Worm (Caenorhabditis elegans) whole organism, L4 larva: ENCODE results near the gene dlc-4.

Experiments used
- F10B5.3 ChIP-seq: sonication (generic microtip); optimal IDR thresholded peaks from 2 replicates; lab custom pipeline; 2016; ENCODE audit warnings: mild to moderate bottlenecking, missing genetic modification characterization, missing compliant biosample characterization
- F26F4.8 ChIP-seq: fragments of 200-800 bp; sonication (Bioruptor generic); conservative IDR thresholded peaks from 2 replicates; pipeline ENCODE4 v1.3.6; 2022; ENCODE audit warnings: missing genetic modification characterization, missing compliant biosample characterization
- F44E2.7 ChIP-seq: fragments of 200-800 bp; sonication (Bioruptor generic); IDR thresholded peaks from 2 replicates; pipeline ENCODE4 v2.1.2; 2022; ENCODE audit warnings: missing genetic modification characterization, missing compliant biosample characterization
- T20F7.1 ChIP-seq: fragments of 200-800 bp; sonication (Bioruptor generic); optimal IDR thresholded peaks from 2 replicates; lab custom pipeline; 2018; ENCODE audit warnings: mild to moderate bottlenecking, missing genetic modification characterization, missing compliant biosample characterization
- T26A8.4 ChIP-seq: fragments of 200-800 bp; sonication (Bioruptor generic); IDR thresholded peaks from 2 replicates; pipeline ENCODE4 v1.3.6; 2022; ENCODE audit warnings: missing genetic modification characterization, missing compliant biosample characterization
- Y105C5A.15 ChIP-seq: fragments of 200-800 bp; sonication (Bioruptor generic); IDR thresholded peaks from 2 replicates; pipeline ENCODE4 v1.3.6; 2022; ENCODE audit warnings: missing genetic modification characterization, missing compliant biosample characterization
- ZK546.5 ChIP-seq, 2 experiments: sonication (generic microtip); optimal IDR thresholded peaks; 2 replicates each; lab custom pipeline; 2017; ENCODE audit warnings: missing biosample characterization in 2 of 2, missing genetic modification characterization in 2 of 2
- aha-1 ChIP-seq: fragments of 150-350 bp; peaks from one replicate; lab custom pipeline; 2014; ENCODE audit warnings: missing biosample characterization, missing genetic modification characterization
- ama-1 ChIP-seq: fragments of 150-350 bp; optimal IDR thresholded peaks from 2 replicates; lab custom pipeline; 2014; ENCODE audit warnings: inconsistent platforms, mixed read lengths
- attf-4 ChIP-seq: sonication (generic microtip); optimal IDR thresholded peaks from 3 replicates; lab custom pipeline; 2017; ENCODE audit warnings: missing biosample characterization, missing genetic modification characterization
- ceh-20 ChIP-seq: fragments of 200-800 bp; sonication (Bioruptor generic); IDR thresholded peaks from 2 replicates; pipeline ENCODE4 v1.3.6; 2022; ENCODE audit warnings: missing genetic modification reagents, missing genetic modification characterization, missing compliant biosample characterization
- ceh-44 ChIP-seq: fragments of 200-800 bp; sonication (Bioruptor generic); IDR thresholded peaks from 2 replicates; pipeline ENCODE4 v1.3.6; 2022; ENCODE audit warnings: missing genetic modification reagents, missing genetic modification characterization, missing compliant biosample characterization
- daf-16 ChIP-seq, 3 experiments: sonication (generic microtip); optimal IDR thresholded peaks; 2 replicates each; lab custom pipeline; 2016 to 2017; ENCODE audit warnings: missing genetic modification characterization in 3 of 3, missing genetic modification reagents in 3 of 3, mild to moderate bottlenecking in 2 of 3, missing compliant biosample characterization in 2 of 3, missing biosample characterization in 1 of 3, moderate library complexity in 1 of 3
- dmd-8 ChIP-seq: fragments of 200-800 bp; sonication (Bioruptor generic); IDR thresholded peaks from 2 replicates; pipeline ENCODE4 v1.3.6; 2022; ENCODE audit warnings: missing genetic modification characterization, missing compliant biosample characterization
- duxl-1 ChIP-seq: sonication (generic microtip); optimal IDR thresholded peaks from 2 replicates; lab custom pipeline; 2016; ENCODE audit warnings: mild to moderate bottlenecking, missing genetic modification characterization, moderate library complexity, missing compliant biosample characterization; ENCODE audit not compliant: poor library complexity
- dve-1 ChIP-seq: sonication (generic microtip); optimal IDR thresholded peaks from 2 replicates; lab custom pipeline; 2017; ENCODE audit warnings: antibody characterized with exemption, mild to moderate bottlenecking, missing genetic modification characterization, missing compliant biosample characterization; ENCODE audit not compliant: insufficient read depth
- egl-43 ChIP-seq: fragments of 200-800 bp; sonication (Bioruptor generic); IDR thresholded peaks from 2 replicates; pipeline ENCODE4 v1.3.6; 2022; ENCODE audit warnings: missing genetic modification reagents, missing genetic modification characterization, missing compliant biosample characterization
- fos-1 ChIP-seq: fragments of 150-350 bp; optimal IDR thresholded peaks from 2 replicates; lab custom pipeline; 2014; ENCODE audit warnings: missing biosample characterization, missing genetic modification characterization
- gei-8 ChIP-seq: fragments of 200-800 bp; sonication (Bioruptor generic); optimal IDR thresholded peaks from 2 replicates; lab custom pipeline; 2018; ENCODE audit warnings: mild to moderate bottlenecking, missing genetic modification characterization, missing compliant biosample characterization
- hif-1 ChIP-seq, 2 experiments: sonication (generic microtip); optimal IDR thresholded peaks; 2 replicates each; lab custom pipeline; 2016 to 2017; ENCODE audit warnings: missing compliant biosample characterization in 2 of 2, missing genetic modification characterization in 2 of 2, missing genetic modification reagents in 2 of 2, missing genotype in 2 of 2, mild to moderate bottlenecking in 1 of 2
- hlh-30 ChIP-seq: sonication (generic microtip); optimal IDR thresholded peaks from 2 replicates; lab custom pipeline; 2017; ENCODE audit warnings: antibody characterized with exemption, mild to moderate bottlenecking, missing genetic modification characterization, missing compliant biosample characterization; ENCODE audit not compliant: insufficient read depth
- hmg-1.1 ChIP-seq: fragments of 200-800 bp; sonication (Bioruptor generic); IDR thresholded peaks from 2 replicates; pipeline ENCODE4 v1.3.6; 2022; ENCODE audit warnings: missing genetic modification reagents, missing genetic modification characterization, missing compliant biosample characterization
- jun-1 ChIP-seq: fragments of 150-350 bp; optimal IDR thresholded peaks from 2 replicates; lab custom pipeline; 2014; ENCODE audit warnings: missing biosample characterization, missing genetic modification reagents, missing genetic modification characterization
- lin-13 ChIP-seq: fragments of 150-350 bp; optimal IDR thresholded peaks from 2 replicates; lab custom pipeline; 2014; ENCODE audit warnings: missing biosample characterization, missing genetic modification reagents, missing genetic modification characterization
- lin-15B ChIP-seq: fragments of 150-350 bp; sonication (generic microtip); optimal IDR thresholded peaks from 3 replicates; lab custom pipeline; 2014; ENCODE audit warnings: missing biosample characterization, missing genetic modification characterization
- lin-29 ChIP-seq: fragments of 200-800 bp; sonication (Bioruptor generic); IDR thresholded peaks from 2 replicates; pipeline ENCODE4 v1.3.6; 2022; ENCODE audit warnings: missing genetic modification reagents, missing genetic modification characterization, missing compliant biosample characterization
- lir-3 ChIP-seq: sonication (generic microtip); optimal IDR thresholded peaks from 2 replicates; lab custom pipeline; 2016; ENCODE audit warnings: mild to moderate bottlenecking, missing genetic modification characterization, missing compliant biosample characterization
- madf-5 ChIP-seq, 2 experiments: fragments of 200-800 bp; sonication (Bioruptor generic); IDR thresholded peaks; 2 replicates each; pipeline ENCODE4 v1.3.6; 2022; ENCODE audit warnings: missing compliant biosample characterization in 2 of 2, missing genetic modification characterization in 2 of 2
- mep-1 ChIP-seq: fragments of 150-350 bp; sonication (generic microtip); optimal IDR thresholded peaks from 3 replicates; lab custom pipeline; 2014; ENCODE audit warnings: missing biosample characterization, missing genetic modification characterization
- mes-2 ChIP-seq: sonication (generic microtip); optimal IDR thresholded peaks from 2 replicates; lab custom pipeline; 2016; ENCODE audit warnings: missing genotype, mild to moderate bottlenecking, missing genetic modification characterization, missing compliant biosample characterization; ENCODE audit not compliant: poor library complexity, severe bottlenecking
- mxl-3 ChIP-seq: fragments of 200-800 bp; sonication (Bioruptor generic); optimal IDR thresholded peaks from 2 replicates; lab custom pipeline; 2018; ENCODE audit warnings: mild to moderate bottlenecking, missing genetic modification characterization, missing compliant biosample characterization
- nhr-102 ChIP-seq: sonication (generic microtip); optimal IDR thresholded peaks from 2 replicates; lab custom pipeline; 2016; ENCODE audit warnings: mild to moderate bottlenecking, missing genetic modification characterization, moderate library complexity, missing compliant biosample characterization
- nhr-76 ChIP-seq: fragments of 150-350 bp; optimal IDR thresholded peaks from 2 replicates; lab custom pipeline; 2014; ENCODE audit warnings: missing biosample characterization, missing genetic modification characterization
- nhr-77 ChIP-seq: fragments of 150-350 bp; optimal IDR thresholded peaks from 2 replicates; lab custom pipeline; 2014; ENCODE audit warnings: missing biosample characterization, missing genetic modification characterization
- pha-4 ChIP-seq, 2 experiments: fragments of 150-350 bp in 1 of 2; fragments of 200-800 bp in 1 of 2; sonication (Bioruptor generic) in 1 of 2; IDR thresholded peaks in 1 of 2; optimal IDR thresholded peaks in 1 of 2; 2 replicates each; pipeline versions ENCODE4 v1.3.6 to Lab custom; 2014 to 2022; ENCODE audit warnings: missing genetic modification characterization in 2 of 2, missing genetic modification reagents in 2 of 2, missing biosample characterization in 1 of 2, missing compliant biosample characterization in 1 of 2
- pqm-1 ChIP-seq: sonication (generic microtip); optimal IDR thresholded peaks from 2 replicates; lab custom pipeline; 2017; ENCODE audit warnings: missing biosample characterization, missing genetic modification characterization
- rbr-2 ChIP-seq: sonication (generic microtip); optimal IDR thresholded peaks from 2 replicates; lab custom pipeline; 2016; ENCODE audit warnings: missing genotype, missing genetic modification characterization, missing compliant biosample characterization
- sdz-12 ChIP-seq: fragments of 200-800 bp; sonication (Bioruptor generic); optimal IDR thresholded peaks from 2 replicates; lab custom pipeline; 2018; ENCODE audit warnings: mild to moderate bottlenecking, missing genetic modification characterization, missing compliant biosample characterization
- set-16 ChIP-seq: fragments of 200-800 bp; sonication (Bioruptor generic); IDR thresholded peaks from 2 replicates; pipeline ENCODE4 v1.3.6; 2022; ENCODE audit warnings: missing genetic modification reagents, missing genetic modification characterization, missing compliant biosample characterization
- skn-1 ChIP-seq: fragments of 150-350 bp; optimal IDR thresholded peaks from 2 replicates; lab custom pipeline; 2014; ENCODE audit warnings: missing biosample characterization, missing genetic modification characterization
- snpc-1.2 ChIP-seq: fragments of 200-800 bp; sonication (Bioruptor generic); IDR thresholded peaks from 2 replicates; pipeline ENCODE4 v1.3.6; 2022; ENCODE audit warnings: missing genetic modification reagents, missing genetic modification characterization, missing compliant biosample characterization
- snpc-4 ChIP-seq: fragments of 150-350 bp; optimal IDR thresholded peaks from 2 replicates; lab custom pipeline; 2014; ENCODE audit warnings: missing biosample characterization, missing genetic modification characterization
- spr-3 ChIP-seq: fragments of 200-800 bp; sonication (Bioruptor generic); optimal IDR thresholded peaks from 2 replicates; lab custom pipeline; 2018; ENCODE audit warnings: mild to moderate bottlenecking, missing genetic modification characterization, missing compliant biosample characterization
- tag-97 ChIP-seq: fragments of 200-800 bp; sonication (Bioruptor generic); IDR thresholded peaks from 2 replicates; pipeline ENCODE4 v1.3.6; 2022; ENCODE audit warnings: missing genetic modification characterization, missing compliant biosample characterization
- tra-1 ChIP-seq: fragments of 200-800 bp; sonication (Bioruptor generic); IDR thresholded peaks from 2 replicates; pipeline ENCODE4 v1.3.6; 2022; ENCODE audit warnings: missing genetic modification reagents, missing genetic modification characterization, missing compliant biosample characterization
- unc-39 ChIP-seq: sonication (generic microtip); optimal IDR thresholded peaks from 2 replicates; lab custom pipeline; 2017; ENCODE audit warnings: missing biosample characterization, missing genetic modification characterization
- zag-1 ChIP-seq: fragments of 150-350 bp; optimal IDR thresholded peaks from 2 replicates; lab custom pipeline; 2014; ENCODE audit warnings: missing biosample characterization, missing genetic modification characterization
- zfp-2 ChIP-seq: sonication (generic microtip); optimal IDR thresholded peaks from 2 replicates; lab custom pipeline; 2016; ENCODE audit warnings: mild to moderate bottlenecking, missing genetic modification characterization, missing compliant biosample characterization
- zfp-3 ChIP-seq: fragments of 200-800 bp; sonication (Bioruptor generic); conservative IDR thresholded peaks from 2 replicates; pipeline ENCODE4 v1.3.6; 2022; ENCODE audit warnings: missing genetic modification reagents, missing genetic modification characterization, missing compliant biosample characterization
- zip-11 ChIP-seq: fragments of 200-800 bp; sonication (Bioruptor generic); IDR thresholded peaks from 2 replicates; pipeline ENCODE4 v1.3.6; 2022; ENCODE audit warnings: missing genetic modification characterization, missing compliant biosample characterization
- zip-2 ChIP-seq: fragments of 150-350 bp; optimal IDR thresholded peaks from 2 replicates; lab custom pipeline; 2014; ENCODE audit warnings: missing biosample characterization, missing genetic modification characterization

The dlc-4 gene

ce11 chrIV:16492327-16492726, 49.3 kb downstream of the dlc-4 start (continued):
- peak; percentile 78 for TF ChIP-seq pha-4 (GFP tag; IDR thresholded peaks at IDR 0.05; lab: Robert Waterston, UW)
- TF ChIP-seq pha-4 (tag; optimal IDR thresholded peaks at IDR 0.05; lab: Kevin White, UChicago): no peak
- TF ChIP-seq T20F7.1: no peak
- TF ChIP-seq ceh-44 (GFP tag; lab: Robert Waterston, UW): peak; percentile 28; the same call in 1 of the 2 replicates
- TF ChIP-seq F10B5.3: peak; percentile 41
- peak; percentile 60 for TF ChIP-seq lin-13 (GFP tag; lab: Kevin White, UChicago)
- TF ChIP-seq sdz-12 (GFP tag; lab: Kevin White, UChicago): no peak
- peak; percentile 71 for TF ChIP-seq nhr-77 (tag; lab: Kevin White, UChicago)
- no peak for TF ChIP-seq zip-11
- TF ChIP-seq attf-4 (tag; lab: Kevin White, UChicago): no peak
- no peak for TF ChIP-seq fos-1 (tag; lab: Kevin White, UChicago)
- TF ChIP-seq madf-5 (GFP tag; IDR thresholded peaks at IDR 0.05; lab: Robert Waterston, UW): no peak; a peak in 1 of 4 replicates
- TF ChIP-seq rbr-2 (tag; lab: Kevin White, UChicago): peak; percentile 93
- no peak for TF ChIP-seq lin-29 (GFP tag; lab: Robert Waterston, UW)
- TF ChIP-seq hif-1 (tag; optimal IDR thresholded peaks at IDR 0.05; lab: Kevin White, UChicago): peak; percentile 47 to 92
- TF ChIP-seq zag-1 (tag; lab: Kevin White, UChicago): no peak
- TF ChIP-seq lir-3 (tag; lab: Kevin White, UChicago): no peak
- TF ChIP-seq pqm-1 (tag; lab: Kevin White, UChicago): no peak
- no peak for TF ChIP-seq snpc-4
- 0 out of 2 replicates have a peak, but pooled peaks have one; percentile 7 for TF ChIP-seq snpc-1.2
- no peak for TF ChIP-seq zip-2 (tag; lab: Kevin White, UChicago)
- TF ChIP-seq mep-1 (tag; lab: Kevin White, UChicago): peak; percentile 93
- TF ChIP-seq hlh-30: peak; percentile 94
- TF ChIP-seq F44E2.7: no peak
- TF ChIP-seq set-16 (GFP tag; lab: Robert Waterston, UW): peak; percentile 97
- TF ChIP-seq ama-1: no peak
- TF ChIP-seq spr-3 (GFP tag; lab: Kevin White, UChicago): no peak
- no peak for TF ChIP-seq jun-1 (tag; lab: Kevin White, UChicago)
- TF ChIP-seq zfp-3 (GFP tag; lab: Robert Waterston, UW): peak; percentile 50; the same call in 1 of the 2 replicates
- no peak for TF ChIP-seq lin-15B
- TF ChIP-seq T26A8.4 (GFP tag; lab: Robert Waterston, UW): 0 out of 2 replicates have a peak, but pooled peaks have one; percentile 61
- TF ChIP-seq gei-8 (GFP tag; lab: Kevin White, UChicago): peak; percentile 7
- TF ChIP-seq ceh-20 (GFP tag; lab: Robert Waterston, UW): peak; percentile 70
- no peak for TF ChIP-seq dmd-8 (GFP tag; lab: Robert Waterston, UW)
- no peak for TF ChIP-seq Y105C5A.15
- peak; percentile 90 for TF ChIP-seq egl-43
- TF ChIP-seq nhr-102: peak; percentile 75
- no peak for TF ChIP-seq ZK546.5 (tag; optimal IDR thresholded peaks at IDR 0.05; lab: Kevin White, UChicago)
- TF ChIP-seq mes-2: peak; percentile 64
- no peak for TF ChIP-seq tag-97 (GFP tag; lab: Robert Waterston, UW)
- peak; percentile 27; the same call in 1 of the 2 replicates for TF ChIP-seq tra-1 (GFP tag; lab: Robert Waterston, UW)
- TF ChIP-seq duxl-1 (tag; lab: Kevin White, UChicago): peak; percentile 41
- no peak for TF ChIP-seq F26F4.8 (GFP tag; lab: Robert Waterston, UW)
- no peak for TF ChIP-seq unc-39
- peak; percentile 92 for TF ChIP-seq hmg-1.1
- peak; percentile 23 for TF ChIP-seq zfp-2 (tag; lab: Kevin White, UChicago)
- no peak for TF ChIP-seq nhr-76 (tag; lab: Kevin White, UChicago)
- TF ChIP-seq daf-16 (GFP tag; optimal IDR thresholded peaks at IDR 0.05; lab: Kevin White, UChicago): peak; percentile 43 to 71
- TF ChIP-seq daf-16 (tag; optimal IDR thresholded peaks at IDR 0.05; lab: Kevin White, UChicago): peak; percentile 86
- peak; percentile 94 for TF ChIP-seq dve-1 (tag; lab: Kevin White, UChicago)
- TF ChIP-seq mxl-3 (GFP tag; lab: Kevin White, UChicago): peak; percentile 64
- no peak for TF ChIP-seq skn-1 (tag; lab: Kevin White, UChicago)
- TF ChIP-seq aha-1: peak; percentile 86
